Worm (Caenorhabditis elegans) whole organism, young adult: Measurements from ENCODE around the gene hst-2.

Experiments
- die-1 ChIP-seq: sonication (generic microtip); optimal IDR thresholded peaks from 2 replicates; lab custom pipeline; 2016; ENCODE audit warnings: missing genotype, mild to moderate bottlenecking, missing genetic modification characterization, missing compliant biosample characterization
- lsy-27 ChIP-seq: sonication (generic microtip); optimal IDR thresholded peaks from 2 replicates; lab custom pipeline; 2017; ENCODE audit warnings: missing genetic modification characterization, mild to moderate bottlenecking, missing compliant biosample characterization, antibody characterized with exemption, missing genotype, borderline replicate concordance; ENCODE audit not compliant: insufficient read depth
- mcd-1 ChIP-seq: fragments of 200-800 bp; sonication (Bioruptor generic); IDR thresholded peaks from 2 replicates; pipeline ENCODE4 v1.3.6; 2022; ENCODE audit warnings: missing genetic modification reagents, missing genetic modification characterization, missing compliant biosample characterization
- pbrm-1 ChIP-seq: fragments of 200-800 bp; sonication (Bioruptor generic); IDR thresholded peaks from 2 replicates; pipeline ENCODE4 v1.3.6; 2022; ENCODE audit warnings: missing genetic modification reagents, missing genetic modification characterization, missing compliant biosample characterization
- rcor-1 ChIP-seq: fragments of 200-800 bp; sonication (Bioruptor generic); IDR thresholded peaks from 2 replicates; pipeline ENCODE4 v1.3.6; 2022; ENCODE audit warnings: missing genetic modification reagents, missing genetic modification characterization, missing compliant biosample characterization
- snpc-4 ChIP-seq, 5 experiments: fragments of 150-350 bp in 1 of 5; sonication (generic microtip) in 4 of 5; optimal IDR thresholded peaks; 2 replicates each; lab custom pipeline; 2014 to 2018; ENCODE audit warnings: missing genetic modification characterization in 5 of 5, missing biosample characterization in 3 of 5, antibody characterized with exemption in 2 of 5, mild to moderate bottlenecking in 2 of 5, missing compliant biosample characterization in 2 of 5, missing genotype in 2 of 5, moderate library complexity in 2 of 5, missing genetic modification reagents in 1 of 5
- unc-62 ChIP-seq: fragments of 150-350 bp; optimal IDR thresholded peaks from 2 replicates; lab custom pipeline; 2014; ENCODE audit warnings: missing biosample characterization, missing genetic modification reagents, missing genetic modification characterization

- TF ChIP-seq rcor-1 (GFP tag; lab: Robert Waterston, UW) = no peak
- no peak for TF ChIP-seq mcd-1
- no peak for TF ChIP-seq die-1 (tag; lab: Kevin White, UChicago)
- no peak for TF ChIP-seq snpc-4 (GFP tag; optimal IDR thresholded peaks at IDR 0.05; lab: Kevin White, UChicago)
- TF ChIP-seq snpc-4 (tag; optimal IDR thresholded peaks at IDR 0.05; lab: Kevin White, UChicago) = no peak
- TF ChIP-seq unc-62 (GFP tag; lab: Kevin White, UChicago) = no peak
- TF ChIP-seq pbrm-1 (GFP tag; lab: Robert Waterston, UW) = no peak
- no peak for TF ChIP-seq lsy-27 (tag; lab: Kevin White, UChicago)
Measured at ce11 chrX:11243604-11244003, 36.6 kb upstream of the hst-2 start.
